Fruit fly (Drosophila melanogaster) whole organism, embryonic: ENCODE measurements around the gene mas.

ENCODE experiments used
- ATbp ChIP-seq: fragments of 200-800 bp; sonication (Bioruptor generic); optimal IDR thresholded peaks from 2 replicates; lab custom pipeline; 2017; ENCODE audit warnings: missing biosample characterization, mild to moderate bottlenecking, missing genetic modification characterization, missing genetic modification reagents
- Atf3 ChIP-seq: fragments of 200-800 bp; sonication (Bioruptor generic); optimal IDR thresholded peaks from 3 replicates; lab custom pipeline; 2016; ENCODE audit warnings: missing biosample characterization, missing genetic modification characterization
- CG10267 ChIP-seq: fragments of 200-800 bp; sonication (Bioruptor generic); optimal IDR thresholded peaks from 2 replicates; lab custom pipeline; 2018; ENCODE audit warnings: missing biosample characterization, mild to moderate bottlenecking, missing genetic modification characterization, moderate library complexity
- CG10959 ChIP-seq: fragments of 200-800 bp; sonication (Bioruptor generic); IDR thresholded peaks from 2 replicates; pipeline ENCODE4 v1.3.6; 2022; ENCODE audit warnings: missing biosample characterization, missing genetic modification characterization
- CG11398 ChIP-seq: fragments of 200-800 bp; sonication (Bioruptor generic); optimal IDR thresholded peaks from 2 replicates; lab custom pipeline; 2016; ENCODE audit warnings: missing biosample characterization, missing genetic modification characterization
- CG12299 ChIP-seq: fragments of 200-800 bp; sonication (Bioruptor generic); optimal IDR thresholded peaks from 2 replicates; lab custom pipeline; 2018; ENCODE audit warnings: missing biosample characterization, mild to moderate bottlenecking, missing genetic modification characterization
- CG12391 ChIP-seq: fragments of 200-800 bp; sonication (Bioruptor generic); optimal IDR thresholded peaks from 3 replicates; lab custom pipeline; 2018; ENCODE audit warnings: missing biosample characterization, mild to moderate bottlenecking, missing genetic modification characterization, moderate library complexity
- CG14710 ChIP-seq: fragments of 200-800 bp; sonication (Bioruptor generic); optimal IDR thresholded peaks from 3 replicates; lab custom pipeline; 2019; ENCODE audit warnings: missing biosample characterization, mild to moderate bottlenecking, missing genetic modification characterization, moderate library complexity
- CG14860 ChIP-seq: fragments of 200-800 bp; sonication (Bioruptor generic); IDR thresholded peaks from 3 replicates; pipeline ENCODE4 v1.3.6; 2022; ENCODE audit warnings: missing biosample characterization, missing genetic modification characterization; ENCODE audit not compliant: partially characterized antibody
- CG18619 ChIP-seq: fragments of 200-800 bp; sonication (Bioruptor generic); optimal IDR thresholded peaks from 3 replicates; lab custom pipeline; 2017; ENCODE audit warnings: missing biosample characterization, mild to moderate bottlenecking, missing genetic modification characterization
- CG2712 ChIP-seq: fragments of 200-800 bp; optimal IDR thresholded peaks from 3 replicates; lab custom pipeline; 2019; ENCODE audit warnings: missing biosample characterization, mild to moderate bottlenecking, missing genetic modification characterization, moderate library complexity
- CG30403 ChIP-seq: fragments of 200-800 bp; sonication (Bioruptor generic); optimal IDR thresholded peaks from 3 replicates; lab custom pipeline; 2016; ENCODE audit warnings: missing biosample characterization, missing genetic modification characterization
- CG31441 ChIP-seq: fragments of 200-800 bp; sonication (Bioruptor generic); IDR thresholded peaks from 2 replicates; pipeline ENCODE4 v1.3.6; 2022; ENCODE audit warnings: missing biosample characterization, missing genetic modification characterization
- CG34422 ChIP-seq: fragments of 200-800 bp; sonication (Bioruptor generic); IDR thresholded peaks from 3 replicates; pipeline ENCODE4 v1.3.6; 2022; ENCODE audit warnings: missing biosample characterization, missing genetic modification characterization
- CG4854 ChIP-seq: fragments of 200-800 bp; sonication (Bioruptor generic); optimal IDR thresholded peaks from 2 replicates; lab custom pipeline; 2016; ENCODE audit warnings: missing biosample characterization, missing genetic modification characterization, inconsistent platforms
- CG5180 ChIP-seq: fragments of 200-800 bp; sonication (Bioruptor generic); optimal IDR thresholded peaks from 3 replicates; lab custom pipeline; 2017; ENCODE audit warnings: missing biosample characterization, missing genetic modification characterization, mild to moderate bottlenecking, moderate library complexity, missing genetic modification reagents
- CG7786 ChIP-seq: fragments of 200-800 bp; sonication (Bioruptor generic); optimal IDR thresholded peaks from 2 replicates; lab custom pipeline; 2016; ENCODE audit warnings: missing biosample characterization, missing genetic modification characterization
- CG7963 ChIP-seq: fragments of 200-800 bp; sonication (Bioruptor generic); IDR thresholded peaks from 3 replicates; pipeline ENCODE4 v1.3.6; 2022; ENCODE audit warnings: missing biosample characterization, missing genetic modification characterization; ENCODE audit not compliant: partially characterized antibody
- CG9727 ChIP-seq: fragments of 200-800 bp; sonication (Bioruptor generic); optimal IDR thresholded peaks from 3 replicates; lab custom pipeline; 2017; ENCODE audit warnings: missing biosample characterization, mild to moderate bottlenecking, missing genetic modification characterization
- CkIIα-i1 ChIP-seq: fragments of 200-800 bp; sonication (Bioruptor generic); IDR thresholded peaks from 2 replicates; pipeline ENCODE4 v1.3.6; 2022; ENCODE audit warnings: missing biosample characterization, missing genetic modification characterization
- Hey ChIP-seq: fragments of 200-800 bp; sonication (Bioruptor generic); optimal IDR thresholded peaks from 3 replicates; lab custom pipeline; 2018; ENCODE audit warnings: missing biosample characterization, mild to moderate bottlenecking, missing genetic modification characterization
- Hr51 ChIP-seq, 2 experiments: fragments of 200-800 bp; sonication (Bioruptor generic); optimal IDR thresholded peaks; 2 replicates in 1 of 2; 3 replicates in 1 of 2; lab custom pipeline; 2016 to 2018; ENCODE audit warnings: missing biosample characterization in 2 of 2, missing genetic modification characterization in 2 of 2, mild to moderate bottlenecking in 1 of 2, moderate library complexity in 1 of 2
- Jarid2 ChIP-seq: fragments of 200-800 bp; sonication (Bioruptor generic); optimal IDR thresholded peaks from 3 replicates; lab custom pipeline; 2017; ENCODE audit warnings: mild to moderate bottlenecking, missing biosample characterization, missing genetic modification reagents, missing genetic modification characterization
- MESR4 ChIP-seq: fragments of 200-800 bp; sonication (Bioruptor generic); optimal IDR thresholded peaks from 2 replicates; lab custom pipeline; 2018; ENCODE audit warnings: missing biosample characterization, mild to moderate bottlenecking, missing genetic modification characterization, moderate library complexity
- MTF-1 ChIP-seq: fragments of 200-800 bp; sonication (Bioruptor generic); optimal IDR thresholded peaks from 2 replicates; lab custom pipeline; 2018; ENCODE audit warnings: missing biosample characterization, mild to moderate bottlenecking, missing genetic modification characterization, borderline replicate concordance
- Med ChIP-seq: fragments of 200-800 bp; sonication (Bioruptor generic); peaks from one replicate; lab custom pipeline; 2016; ENCODE audit warnings: missing biosample characterization, missing genetic modification characterization, mild to moderate bottlenecking, inconsistent platforms, moderate library complexity
- Nf-YC ChIP-seq: fragments of 200-800 bp; optimal IDR thresholded peaks from 3 replicates; lab custom pipeline; 2019; ENCODE audit warnings: missing biosample characterization, mild to moderate bottlenecking, missing genetic modification characterization, moderate library complexity
- PHDP ChIP-seq: fragments of 200-800 bp; sonication (Bioruptor generic); optimal IDR thresholded peaks from 3 replicates; lab custom pipeline; 2018; ENCODE audit warnings: missing biosample characterization, mild to moderate bottlenecking, missing genetic modification characterization, moderate library complexity
- Sry-δ ChIP-seq: fragments of 200-800 bp; sonication (Bioruptor generic); optimal IDR thresholded peaks from 2 replicates; lab custom pipeline; 2016; ENCODE audit warnings: missing biosample characterization, missing genetic modification characterization
- Trl ChIP-seq, 3 experiments: fragments of >200 bp in 2 of 3; fragments of 200-800 bp in 1 of 3; sonication (Bioruptor generic) in 1 of 3; optimal IDR thresholded peaks; 2 replicates in 1 of 3; 3 replicates in 2 of 3; lab custom pipeline; 2016 to 2017; ENCODE audit warnings: missing biosample characterization in 1 of 3, missing genetic modification characterization in 1 of 3
- Xbp1 ChIP-seq: fragments of 200-800 bp; sonication (Bioruptor generic); optimal IDR thresholded peaks from 3 replicates; lab custom pipeline; 2016; ENCODE audit warnings: missing biosample characterization, mild to moderate bottlenecking, missing genetic modification characterization
- crol ChIP-seq: fragments of 200-800 bp; sonication (Bioruptor generic); IDR thresholded peaks from 2 replicates; pipeline ENCODE4 v1.3.6; 2022; ENCODE audit warnings: missing biosample characterization, missing genetic modification characterization
- da ChIP-seq: fragments of 200-800 bp; sonication (Bioruptor generic); optimal IDR thresholded peaks from 2 replicates; lab custom pipeline; 2016; ENCODE audit warnings: missing biosample characterization, missing genetic modification characterization
- esg ChIP-seq: fragments of 200-800 bp; sonication (Bioruptor generic); conservative IDR thresholded peaks from 2 replicates; pipeline ENCODE4 v1.3.6; 2022; ENCODE audit warnings: missing biosample characterization, missing genetic modification characterization
- ewg ChIP-seq: fragments of 200-800 bp; sonication (Bioruptor generic); optimal IDR thresholded peaks from 3 replicates; lab custom pipeline; 2017; ENCODE audit warnings: mild to moderate bottlenecking, missing biosample characterization, missing genetic modification reagents, missing genetic modification characterization
- eyg ChIP-seq: fragments of 200-800 bp; sonication (Bioruptor generic); optimal IDR thresholded peaks from 3 replicates; lab custom pipeline; 2016; ENCODE audit warnings: missing biosample characterization, missing genetic modification characterization
- gem ChIP-seq: fragments of 200-800 bp; sonication (Bioruptor generic); optimal IDR thresholded peaks from 2 replicates; lab custom pipeline; 2019; ENCODE audit warnings: missing biosample characterization, mild to moderate bottlenecking, missing genetic modification characterization, moderate library complexity
- hth ChIP-seq: fragments of >200 bp; optimal IDR thresholded peaks from 2 replicates; lab custom pipeline; 2017; ENCODE audit warnings: inconsistent platforms
- inv ChIP-seq: fragments of 200-800 bp; sonication (Bioruptor generic); IDR thresholded peaks from 2 replicates; pipeline ENCODE4 v1.3.6; 2022; ENCODE audit warnings: missing biosample characterization, missing genetic modification characterization; ENCODE audit not compliant: partially characterized antibody
- knrl ChIP-seq: fragments of 200-800 bp; sonication (Bioruptor generic); IDR thresholded peaks from 3 replicates; pipeline ENCODE4 v1.3.6; 2022; ENCODE audit warnings: missing biosample characterization, missing genetic modification characterization; ENCODE audit not compliant: partially characterized antibody
- lilli ChIP-seq: fragments of 200-800 bp; sonication (Bioruptor generic); optimal IDR thresholded peaks from 3 replicates; lab custom pipeline; 2016; ENCODE audit warnings: missing biosample characterization, missing genetic modification characterization
- mld ChIP-seq: fragments of 200-800 bp; sonication (Bioruptor generic); IDR thresholded peaks from 3 replicates; pipeline ENCODE4 v1.3.6; 2022; ENCODE audit warnings: missing biosample characterization, missing genetic modification characterization; ENCODE audit not compliant: partially characterized antibody
- nerfin-2 ChIP-seq: fragments of 200-800 bp; sonication (Bioruptor generic); IDR thresholded peaks from 2 replicates; pipeline ENCODE4 v1.3.6; 2022; ENCODE audit warnings: missing biosample characterization, missing genetic modification characterization; ENCODE audit not compliant: partially characterized antibody
- pho ChIP-seq: fragments of 200-800 bp; sonication (Bioruptor generic); optimal IDR thresholded peaks from 2 replicates; lab custom pipeline; 2016; ENCODE audit warnings: missing biosample characterization, missing genetic modification characterization
- row ChIP-seq: fragments of 200-800 bp; sonication (Bioruptor generic); IDR thresholded peaks from 3 replicates; pipeline ENCODE4 v1.3.6; 2022; ENCODE audit warnings: missing biosample characterization, missing genetic modification characterization
- tin ChIP-seq: fragments of 200-800 bp; sonication (Bioruptor generic); optimal IDR thresholded peaks from 3 replicates; lab custom pipeline; 2016; ENCODE audit warnings: missing biosample characterization, missing genetic modification characterization
- tna ChIP-seq: fragments of 200-800 bp; sonication (Bioruptor generic); IDR thresholded peaks from 2 replicates; pipeline ENCODE4 v1.3.6; 2022; ENCODE audit warnings: missing biosample characterization, missing genetic modification characterization; ENCODE audit not compliant: partially characterized antibody

Gene mas

dm6 chr3L:4138804-4139521 is 28.3 kb downstream of the mas start, which contains the start of the genes Rop and Ras64B (continued):
- peak; percentile 62 for TF ChIP-seq Jarid2
- TF ChIP-seq pho (GFP tag; lab: Kevin White, UChicago) = peak; percentile 6
- peak; percentile 17 for TF ChIP-seq Xbp1 (GFP tag; lab: Kevin White, UChicago)
- peak; percentile 13 for TF ChIP-seq CG4854 (GFP tag; lab: Kevin White, UChicago)
- TF ChIP-seq CG14860 (GFP tag; lab: Robert Waterston, UW) = peak; percentile 42; the same call in 1 of the 3 replicates
- TF ChIP-seq MESR4 (GFP tag; lab: Kevin White, UChicago) = peak; percentile 99
- TF ChIP-seq tin = no peak
- peak; percentile 47 for TF ChIP-seq PHDP
- peak; percentile 99 for TF ChIP-seq Sry-δ (GFP tag; lab: Kevin White, UChicago)
- TF ChIP-seq CG5180 = no peak
- peak; percentile 81 for TF ChIP-seq CG14710 (tag; lab: Kevin White, UChicago)
- peak; percentile 5 for TF ChIP-seq ewg (GFP tag; lab: Kevin White, UChicago)
- no peak for TF ChIP-seq Hey
- TF ChIP-seq CG7963 = peak; percentile 77
- peak in 1 of 2 experiments; percentile 39 for TF ChIP-seq Hr51 (GFP tag; optimal IDR thresholded peaks at IDR 0.05; lab: Kevin White, UChicago)
- peak; percentile 52; the same call in 1 of the 3 replicates for TF ChIP-seq mld (GFP tag; lab: Robert Waterston, UW)
- TF ChIP-seq eyg (GFP tag; lab: Kevin White, UChicago) = no peak
- no peak for TF ChIP-seq Trl (optimal IDR thresholded peaks at IDR 0.05; lab: Kevin White, UChicago)
- TF ChIP-seq Trl (GFP tag; optimal IDR thresholded peaks at IDR 0.05; lab: Kevin White, UChicago) = peak; percentile 10
- TF ChIP-seq CG9727 = peak; percentile 20
- peak; percentile 82 for TF ChIP-seq MTF-1 (GFP tag; lab: Kevin White, UChicago)
- peak; percentile 46 for TF ChIP-seq lilli (GFP tag; lab: Kevin White, UChicago)
- TF ChIP-seq CkIIα-i1 (GFP tag; lab: Robert Waterston, UW) = 0 out of 2 replicates have a peak, but pooled peaks have one; percentile 12
- TF ChIP-seq Med (GFP tag; lab: Kevin White, UChicago) = peak; percentile 90
- TF ChIP-seq CG31441 (GFP tag; lab: Robert Waterston, UW) = peak; percentile 30; the same call in 1 of the 2 replicates
- TF ChIP-seq CG2712 (tag; lab: Kevin White, UChicago) = peak; percentile 51
- TF ChIP-seq crol = peak; percentile 96
- TF ChIP-seq hth (lab: Kevin White, UChicago) = no peak
- TF ChIP-seq da (GFP tag; lab: Kevin White, UChicago) = peak; percentile 14
- TF ChIP-seq CG10959 (GFP tag; lab: Robert Waterston, UW) = no peak
- TF ChIP-seq CG12299 (tag; lab: Kevin White, UChicago) = peak; percentile 2
- no peak for TF ChIP-seq ATbp (GFP tag; lab: Kevin White, UChicago)
- TF ChIP-seq row = peak; percentile 39; the same call in 1 of the 3 replicates
- TF ChIP-seq knrl (GFP tag; lab: Robert Waterston, UW) = peak; percentile 82
- peak; percentile 14 for TF ChIP-seq CG11398 (GFP tag; lab: Kevin White, UChicago)
- TF ChIP-seq CG30403 (GFP tag; lab: Kevin White, UChicago) = peak; percentile 38
- TF ChIP-seq CG34422 = peak; percentile 57; the same call in 2 of the 3 replicates
- TF ChIP-seq CG10267 = peak; percentile 67
- TF ChIP-seq CG12391 (tag; lab: Kevin White, UChicago) = peak; percentile 52
- no peak for TF ChIP-seq gem
- TF ChIP-seq inv (GFP tag; lab: Robert Waterston, UW) = peak; percentile 79
- TF ChIP-seq esg = no peak
- peak; percentile 75 for TF ChIP-seq Nf-YC (tag; lab: Kevin White, UChicago)
- no peak for TF ChIP-seq CG18619
- TF ChIP-seq tna = peak; percentile 65
- peak; percentile 15 for TF ChIP-seq CG7786 (GFP tag; lab: Kevin White, UChicago)
- peak; percentile 50 for TF ChIP-seq nerfin-2 (GFP tag; lab: Robert Waterston, UW)
- peak; percentile 32 for TF ChIP-seq Atf3 (GFP tag; lab: Kevin White, UChicago)
